Worm (Caenorhabditis elegans): ENCODE results near the gene lpd-9.

lpd-9 gene

ce11 chrV:10578226-10578625, 879 bp upstream of the lpd-9 start, which contains the start of gene mics-1:
Gene mics-1 (minus strand): TSS chrV:10578326.
- no peak for TF ChIP-seq pes-1 (GFP tag; IDR thresholded peaks at IDR 0.05)

DNA sequence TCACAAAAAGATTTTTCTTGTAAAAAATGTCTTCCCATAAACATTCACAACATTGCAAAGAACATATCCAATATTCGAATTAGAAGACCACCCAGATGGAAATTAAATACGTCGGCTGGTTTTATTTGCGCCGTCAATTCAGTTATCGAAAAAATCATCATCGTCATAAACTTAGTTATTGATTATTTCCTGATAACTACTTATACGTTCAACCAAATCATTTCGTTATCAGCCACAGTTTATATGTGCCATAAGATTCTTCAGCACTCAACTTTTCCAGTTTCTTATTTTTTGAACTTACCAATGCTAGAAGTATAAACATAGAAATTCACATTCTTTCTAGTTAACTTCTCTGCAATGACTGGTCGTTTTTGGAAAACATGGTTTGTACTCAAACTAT, 1.5 kb downstream of the lpd-9 start:
- TF ChIP-seq tbx-11 (GFP tag; IDR thresholded peaks at IDR 0.05) (no peak), ama-1 (optimal IDR thresholded peaks at IDR 0.05) (no peak), pes-1 (GFP tag; IDR thresholded peaks at IDR 0.05) (no peak), hmg-4 (GFP tag; optimal IDR thresholded peaks at IDR 0.05) (no peak), tbx-37 (GFP tag; conservative IDR thresholded peaks at IDR 0.05) (no peak), aly-1 (tag; optimal IDR thresholded peaks at IDR 0.05) (no peak), sea-1 (GFP tag; conservative IDR thresholded peaks at IDR 0.05) (no peak), ets-7 (tag; optimal IDR thresholded peaks at IDR 0.05) (no peak), hmbx-1 (tag; optimal IDR thresholded peaks at IDR 0.05) (no peak), hnd-1 (tag; optimal IDR thresholded peaks at IDR 0.05) (no peak), B0310.2 (tag; optimal IDR thresholded peaks at IDR 0.05) (no peak), ceh-36 (tag; optimal IDR thresholded peaks at IDR 0.05) (no peak), tra-4 (tag; optimal IDR thresholded peaks at IDR 0.05) (no peak), F13C5.2 (tag; optimal IDR thresholded peaks at IDR 0.05) (no peak), flt-1 (GFP tag; IDR thresholded peaks at IDR 0.05) (no peak)

DNA sequence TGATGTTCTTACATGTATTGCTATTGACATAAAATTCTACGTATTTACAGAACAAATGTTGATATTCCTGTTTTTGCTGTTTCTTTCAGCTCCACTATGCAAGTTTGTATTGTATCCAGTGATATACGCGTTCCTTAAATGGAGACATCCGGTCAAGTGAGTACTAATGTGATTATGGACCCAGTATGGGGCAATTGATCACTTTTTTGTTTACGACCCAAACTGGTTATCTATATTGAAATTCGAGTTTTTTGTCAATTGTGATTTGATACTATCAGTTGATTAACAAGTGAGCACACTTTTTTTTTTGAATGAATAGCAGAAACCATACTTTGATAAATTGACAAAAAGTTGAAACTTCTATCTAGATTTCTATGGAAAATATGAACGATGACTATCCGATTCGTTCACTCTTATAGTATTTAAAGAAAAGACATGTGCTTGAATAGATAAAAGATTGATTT, 2.8 kb downstream of the lpd-9 start, which contains the start of gene T21C9.6:
TSS of gene T21C9.6 (plus strand) at position 51 of the 464 bp plus-strand sequence.
- TF ChIP-seq flt-1 (GFP tag; IDR thresholded peaks at IDR 0.05): no peak
- TF ChIP-seq B0310.2 (tag; optimal IDR thresholded peaks at IDR 0.05): no peak
- no peak for TF ChIP-seq hmg-4 (GFP tag; optimal IDR thresholded peaks at IDR 0.05)
- TF ChIP-seq tra-4 (tag; optimal IDR thresholded peaks at IDR 0.05): no peak
- TF ChIP-seq tbx-37 (GFP tag; conservative IDR thresholded peaks at IDR 0.05): no peak
- TF ChIP-seq hnd-1 (tag; optimal IDR thresholded peaks at IDR 0.05): no peak
- TF ChIP-seq aly-1 (tag; optimal IDR thresholded peaks at IDR 0.05): no peak
- TF ChIP-seq F13C5.2 (tag; optimal IDR thresholded peaks at IDR 0.05): no peak
- no peak for TF ChIP-seq ceh-13 (GFP tag; optimal IDR thresholded peaks at IDR 0.05)
- no peak for TF ChIP-seq pes-1 (GFP tag; IDR thresholded peaks at IDR 0.05)
- TF ChIP-seq ama-1 (optimal IDR thresholded peaks at IDR 0.05): no peak

DNA sequence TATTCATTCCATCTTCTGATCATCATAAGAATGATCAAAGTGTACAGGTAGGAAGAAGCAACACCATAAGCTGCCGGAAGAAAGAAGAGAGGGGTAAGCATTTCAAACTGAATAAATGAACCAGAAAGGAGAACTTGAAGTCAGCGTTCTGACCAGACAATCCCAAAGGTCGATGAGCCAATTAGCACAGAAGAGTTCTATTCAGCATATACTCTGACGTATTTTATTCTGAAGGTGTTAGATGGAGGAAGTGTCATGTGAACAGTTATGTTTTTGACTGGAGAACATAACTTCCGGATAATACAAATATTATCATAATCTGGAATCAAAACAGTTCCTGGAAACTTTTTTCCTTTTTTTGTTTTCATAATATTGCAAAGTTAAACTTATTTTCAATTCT, 9.6 kb downstream of the lpd-9 start, which contains the start of gene srg-32:
TSS of gene srg-32 (minus strand) at position 101 of the 400 bp plus-strand sequence.
- TF ChIP-seq tbx-11 (GFP tag; IDR thresholded peaks at IDR 0.05): no peak

- TF ChIP-seq F13C5.2 (tag; optimal IDR thresholded peaks at IDR 0.05) (no peak), hmbx-1 (tag; optimal IDR thresholded peaks at IDR 0.05) (no peak), hmg-4 (GFP tag; optimal IDR thresholded peaks at IDR 0.05) (no peak), ceh-13 (GFP tag; optimal IDR thresholded peaks at IDR 0.05) (no peak), tra-4 (tag; optimal IDR thresholded peaks at IDR 0.05) (no peak), B0310.2 (tag; optimal IDR thresholded peaks at IDR 0.05) (no peak), ets-7 (tag; optimal IDR thresholded peaks at IDR 0.05) (no peak), sea-1 (GFP tag; conservative IDR thresholded peaks at IDR 0.05) (no peak), pes-1 (GFP tag; IDR thresholded peaks at IDR 0.05) (no peak)
These were observed 10.8 kb downstream of the lpd-9 start, which contains the start of gene ttr-23 for ce11 chrV:10589774-10590528. Gene ttr-23 (minus strand): TSS chrV:10589860.

ce11 chrV:10592479-10592878, 13.4 kb downstream of the lpd-9 start, which contains the start of gene T21C9.9:
Gene T21C9.9 (minus strand): TSS chrV:10592579.
- TF ChIP-seq hmbx-1 (tag; optimal IDR thresholded peaks at IDR 0.05): no peak
- TF ChIP-seq ama-1 (optimal IDR thresholded peaks at IDR 0.05): no peak
- TF ChIP-seq tbx-37 (GFP tag; conservative IDR thresholded peaks at IDR 0.05): no peak
- TF ChIP-seq tra-4 (tag; optimal IDR thresholded peaks at IDR 0.05): no peak
- TF ChIP-seq ceh-36 (tag; optimal IDR thresholded peaks at IDR 0.05): no peak
- TF ChIP-seq B0310.2 (tag; optimal IDR thresholded peaks at IDR 0.05): no peak
- no peak for TF ChIP-seq F13C5.2 (tag; optimal IDR thresholded peaks at IDR 0.05)
- TF ChIP-seq hnd-1 (tag; optimal IDR thresholded peaks at IDR 0.05): no peak
- TF ChIP-seq sea-1 (GFP tag; conservative IDR thresholded peaks at IDR 0.05): no peak
- TF ChIP-seq tbx-11 (GFP tag; IDR thresholded peaks at IDR 0.05): no peak
- TF ChIP-seq ets-7 (tag; optimal IDR thresholded peaks at IDR 0.05): no peak
- no peak for TF ChIP-seq pes-1 (GFP tag; IDR thresholded peaks at IDR 0.05)
- TF ChIP-seq ceh-13 (GFP tag; optimal IDR thresholded peaks at IDR 0.05): no peak

DNA sequence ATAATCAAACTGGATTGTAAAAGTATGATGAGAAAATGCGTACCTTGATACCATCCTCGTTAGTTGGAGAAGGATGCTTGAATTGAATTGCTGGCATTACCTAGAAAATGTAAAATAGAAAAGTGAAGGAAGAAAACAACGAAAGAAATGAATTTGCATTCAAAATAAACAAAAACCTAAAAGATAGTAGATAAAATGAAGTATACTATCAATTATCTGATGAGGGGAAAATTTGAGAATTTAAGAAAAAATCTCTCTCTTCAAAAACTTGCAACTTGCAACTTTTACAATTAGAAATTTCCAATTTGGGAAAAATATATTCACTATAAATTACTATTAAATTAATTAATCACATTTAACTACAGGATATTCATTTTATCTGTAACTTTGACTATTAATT, 15.7 kb downstream of the lpd-9 start, which contains the start of gene T21C9.11:
TSS of gene T21C9.11 (minus strand) at position 101 of the 400 bp plus-strand sequence.
- no peak for TF ChIP-seq scrt-1 (GFP tag; IDR thresholded peaks at IDR 0.05)
- TF ChIP-seq ceh-13 (GFP tag; optimal IDR thresholded peaks at IDR 0.05): no peak
- TF ChIP-seq tbx-37 (GFP tag; conservative IDR thresholded peaks at IDR 0.05): no peak
- no peak for TF ChIP-seq ceh-36 (tag; optimal IDR thresholded peaks at IDR 0.05)
- TF ChIP-seq flt-1 (GFP tag; IDR thresholded peaks at IDR 0.05): no peak
- no peak for TF ChIP-seq pes-1 (GFP tag; IDR thresholded peaks at IDR 0.05)
- TF ChIP-seq aly-1 (tag; optimal IDR thresholded peaks at IDR 0.05): no peak
- TF ChIP-seq hnd-1 (tag; optimal IDR thresholded peaks at IDR 0.05): no peak

DNA sequence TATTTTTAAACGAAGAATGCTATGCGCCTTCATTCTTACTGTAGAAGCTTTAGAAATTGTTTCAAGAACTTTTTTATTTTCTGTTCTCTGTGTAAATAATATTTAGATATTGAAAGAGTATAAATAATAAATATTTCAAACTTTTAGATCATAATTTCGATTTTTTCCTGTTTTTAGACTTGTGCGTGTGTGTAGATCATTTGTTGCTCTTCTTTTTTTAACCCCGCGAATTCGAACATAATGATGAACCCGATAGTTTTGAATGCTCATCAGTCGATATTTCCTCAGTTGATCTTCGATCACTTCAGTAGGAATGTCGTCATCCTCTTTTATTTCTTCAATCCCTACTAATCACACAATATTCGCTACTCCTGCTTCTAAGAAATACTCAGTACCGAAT, 18.1 kb downstream of the lpd-9 start, which contains the start of gene T21C9.13:
TSS of gene T21C9.13 (plus strand) at position 33 of the 400 bp plus-strand sequence.
- no peak for TF ChIP-seq ceh-36 (tag; optimal IDR thresholded peaks at IDR 0.05)
- TF ChIP-seq hmbx-1 (tag; optimal IDR thresholded peaks at IDR 0.05): no peak
- no peak for TF ChIP-seq hnd-1 (tag; optimal IDR thresholded peaks at IDR 0.05)
- no peak for TF ChIP-seq ceh-13 (GFP tag; optimal IDR thresholded peaks at IDR 0.05)
- TF ChIP-seq tbx-11 (GFP tag; IDR thresholded peaks at IDR 0.05): no peak
- TF ChIP-seq F13C5.2 (tag; optimal IDR thresholded peaks at IDR 0.05): no peak
- no peak for TF ChIP-seq hmg-4 (GFP tag; optimal IDR thresholded peaks at IDR 0.05)
- no peak for TF ChIP-seq sea-1 (GFP tag; conservative IDR thresholded peaks at IDR 0.05)
